Worm (Caenorhabditis elegans): Measurements from ENCODE around the gene era-1.

ce11 chrV:6688392-6688791 lies 14.5 kb upstream of the era-1 start, which contains the start of gene K11G9.5:
- TF ChIP-seq ztf-11 (tag; optimal IDR thresholded peaks at IDR 0.05) = no peak
- TF ChIP-seq nhr-237 (tag; optimal IDR thresholded peaks at IDR 0.05) = no peak
- TF ChIP-seq zag-1 (tag; optimal IDR thresholded peaks at IDR 0.05) = no peak
- no peak for TF ChIP-seq nhr-25 (tag; optimal IDR thresholded peaks at IDR 0.05)
- TF ChIP-seq snpc-4 (tag; optimal IDR thresholded peaks at IDR 0.05) = no peak
- no peak for TF ChIP-seq ceh-9 (tag; optimal IDR thresholded peaks at IDR 0.05)
- TF ChIP-seq R02D3.7 (tag; optimal IDR thresholded peaks at IDR 0.05) = no peak
- TF ChIP-seq elt-3 (tag; optimal IDR thresholded peaks at IDR 0.05) = no peak
- no peak for TF ChIP-seq nhr-23 (tag; optimal IDR thresholded peaks at IDR 0.05)
- no peak for TF ChIP-seq ztf-4 (tag; optimal IDR thresholded peaks at IDR 0.05)
- no peak for TF ChIP-seq sea-2 (GFP tag; optimal IDR thresholded peaks at IDR 0.05)
- TF ChIP-seq lin-39 (tag; optimal IDR thresholded peaks at IDR 0.05) = no peak
- no peak for TF ChIP-seq ceh-28 (tag; optimal IDR thresholded peaks at IDR 0.05)
- TF ChIP-seq egl-27 (tag; optimal IDR thresholded peaks at IDR 0.05) = no peak

Data from whole organism, L3 larva.